Worm (Caenorhabditis elegans): ENCODE measurements around the gene zhit-3.

ce11 chrV:10228360-10228759, 16.4 kb upstream of the zhit-3 start, which contains the start of gene fipr-4:
- TF ChIP-seq dve-1 (tag; optimal IDR thresholded peaks at IDR 0.05; ENCODE audit: insufficient read depth) (no peak), hmg-1.1 (GFP tag; IDR thresholded peaks at IDR 0.05) (no peak), lsy-2 (tag; optimal IDR thresholded peaks at IDR 0.05) (no peak), ceh-28 (tag; optimal IDR thresholded peaks at IDR 0.05) (no peak), lin-29 (GFP tag; IDR thresholded peaks at IDR 0.05) (no peak), Y48G9A.11 (GFP tag; IDR thresholded peaks at IDR 0.05) (no peak), ztf-7 (tag; optimal IDR thresholded peaks at IDR 0.05) (no peak), jun-1 (tag; optimal IDR thresholded peaks at IDR 0.05) (no peak), fkh-10 (GFP tag; optimal IDR thresholded peaks at IDR 0.05) (no peak), saeg-2 (GFP tag; IDR thresholded peaks at IDR 0.05) (no peak), mep-1 (tag; optimal IDR thresholded peaks at IDR 0.05) (no peak), nhr-28 (tag; optimal IDR thresholded peaks at IDR 0.05) (no peak)

Measured in whole organism, L4 larva.